Fruit fly (Drosophila melanogaster) S2 (cell line): Measurements from ENCODE around the gene Sec71.

Experiments used
- CG8478 ChIP-seq: fragments of >200 bp; optimal IDR thresholded peaks from 2 replicates; lab custom pipeline; 2018
- CTCF ChIP-seq, 2 experiments: fragments of >200 bp; optimal IDR thresholded peaks; 2 replicates each; lab custom pipeline; 2018

Sec71 gene

dm6 chr2L:13833058-13833457, 39.7 kb downstream of the Sec71 start, which contains the start of the genes GatC, PolG2 and Polr2C:
Gene GatC, minus strand, starts transcription at chr2L:13833105.
Gene PolG2, minus strand, starts transcription at chr2L:13833105.
Gene Polr2C, plus strand, starts transcription at chr2L:13833337.
- TF ChIP-seq CG8478 (lab: Kevin White, UChicago) (no peak), CTCF (optimal IDR thresholded peaks at IDR 0.05; lab: Kevin White, UChicago) (no peak)

dm6 chr2L:13835002-13835910, 41.9 kb downstream of the Sec71 start, which contains the start of the genes mRpS23 and CenG1A:
Gene mRpS23, minus strand, starts transcription at chr2L:13835072.
Gene CenG1A, plus strand, starts transcription at chr2L:13835564.
- TF ChIP-seq CTCF (optimal IDR thresholded peaks at IDR 0.05; lab: Kevin White, UChicago) (no peak), CG8478 (lab: Kevin White, UChicago) (no peak)

- TF ChIP-seq CTCF (optimal IDR thresholded peaks at IDR 0.05; lab: Kevin White, UChicago) (no peak), CG8478 (lab: Kevin White, UChicago) (no peak)
Measured at dm6 chr2L:13835959-13836358, 42.6 kb downstream of the Sec71 start.

DNA sequence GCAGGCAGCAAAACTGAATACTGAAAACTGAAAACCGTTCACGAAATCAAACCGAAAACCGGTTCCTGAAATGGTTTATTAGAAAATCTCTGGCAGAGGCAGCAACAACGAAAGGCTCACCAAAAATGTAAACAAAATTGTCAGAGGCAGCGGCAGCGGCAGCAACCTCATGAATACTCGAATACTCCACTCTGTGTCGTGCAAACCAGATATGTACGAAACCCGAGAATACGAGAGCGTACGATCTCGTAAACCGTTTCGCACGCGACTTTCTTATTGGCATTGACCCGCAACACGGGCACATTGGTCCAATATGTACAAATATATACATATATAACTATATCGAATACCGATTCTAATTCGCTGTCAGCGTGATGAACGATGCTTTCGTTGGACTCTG, 44.3 kb downstream of the Sec71 start:
- no peak for TF ChIP-seq CG8478 (lab: Kevin White, UChicago)
- TF ChIP-seq CTCF (optimal IDR thresholded peaks at IDR 0.05; lab: Kevin White, UChicago), result no peak

dm6 chr2L:13838647-13839390, 45.5 kb downstream of the Sec71 start:
- TF ChIP-seq CG8478 (lab: Kevin White, UChicago) (no peak), CTCF (optimal IDR thresholded peaks at IDR 0.05; lab: Kevin White, UChicago) (no peak)

dm6 chr2L:13839744-13840151, 46.4 kb downstream of the Sec71 start:
- no peak for TF ChIP-seq CTCF (optimal IDR thresholded peaks at IDR 0.05; lab: Kevin White, UChicago)
- no peak for TF ChIP-seq CG8478 (lab: Kevin White, UChicago)

- TF ChIP-seq CG8478 (lab: Kevin White, UChicago) (no peak), CTCF (optimal IDR thresholded peaks at IDR 0.05; lab: Kevin White, UChicago) (no peak)
Measured at dm6 chr2L:13841508-13841907, 48.2 kb downstream of the Sec71 start, which contains the start of gene CG33307. Gene CG33307, minus strand, starts transcription at chr2L:13841520.

dm6 chr2L:13842078-13842477, 48.8 kb downstream of the Sec71 start:
- TF ChIP-seq CG8478 (lab: Kevin White, UChicago) (no peak), CTCF (optimal IDR thresholded peaks at IDR 0.05; lab: Kevin White, UChicago) (peak; percentile 40 to 74)

- TF ChIP-seq CG8478 (lab: Kevin White, UChicago) (no peak), CTCF (optimal IDR thresholded peaks at IDR 0.05; lab: Kevin White, UChicago) (no peak)
Measured at dm6 chr2L:13842572-13842971, 49.3 kb downstream of the Sec71 start.

dm6 chr2L:13843692-13844284, 50.5 kb downstream of the Sec71 start, which contains the start of gene CG33306:
Gene CG33306, minus strand, starts transcription at chr2L:13843742.
- TF ChIP-seq CG8478 (lab: Kevin White, UChicago) (no peak), CTCF (optimal IDR thresholded peaks at IDR 0.05; lab: Kevin White, UChicago) (no peak)

dm6 chr2L:13845178-13845577, 51.9 kb downstream of the Sec71 start, which contains the start of gene CG8997:
Gene CG8997, minus strand, starts transcription at chr2L:13845325.
- TF ChIP-seq CTCF (optimal IDR thresholded peaks at IDR 0.05; lab: Kevin White, UChicago) (no peak), CG8478 (lab: Kevin White, UChicago) (no peak)

DNA sequence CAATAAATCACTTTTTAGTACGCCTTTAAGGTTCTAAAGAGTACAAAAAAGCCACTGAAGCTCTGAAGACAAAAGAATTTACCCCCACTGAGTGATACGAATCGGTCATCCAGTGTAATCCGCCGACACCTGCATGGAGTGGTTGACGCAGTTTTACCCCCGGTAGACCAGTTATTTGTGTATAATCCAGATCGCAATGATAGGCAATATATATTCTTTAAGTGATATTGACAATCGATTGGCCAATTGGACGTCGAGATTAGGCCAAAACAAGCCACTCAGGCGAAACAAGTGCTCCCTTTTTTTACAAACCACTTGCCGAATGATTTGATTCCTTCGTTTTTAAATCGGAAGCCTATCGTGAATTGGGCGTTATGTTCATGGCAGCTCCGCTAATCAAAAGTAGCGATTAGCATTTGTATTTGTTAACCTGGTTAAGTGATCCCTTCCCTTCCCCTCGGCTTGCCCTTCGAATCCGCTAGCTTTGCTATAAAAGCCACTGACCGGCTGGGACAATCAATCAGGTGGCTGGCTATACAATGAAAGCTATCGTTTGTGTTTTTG, 53.0 kb downstream of the Sec71 start, which contains the start of gene CG7916:
CG7916 (plus strand) TSS at position 514 of the 564 bp plus-strand sequence.
- no peak for TF ChIP-seq CTCF (optimal IDR thresholded peaks at IDR 0.05; lab: Kevin White, UChicago)
- no peak for TF ChIP-seq CG8478 (lab: Kevin White, UChicago)

- TF ChIP-seq CTCF (optimal IDR thresholded peaks at IDR 0.05; lab: Kevin White, UChicago), result no peak
- no peak for TF ChIP-seq CG8478 (lab: Kevin White, UChicago)
Measured at dm6 chr2L:13847625-13848024, 54.3 kb downstream of the Sec71 start, which contains the start of gene CG7953. Gene CG7953, plus strand, starts transcription at chr2L:13847925.

dm6 chr2L:13849125-13849524, 55.8 kb downstream of the Sec71 start, which contains the start of gene CG7968:
Gene CG7968, plus strand, starts transcription at chr2L:13849400.
- no peak for TF ChIP-seq CTCF (optimal IDR thresholded peaks at IDR 0.05; lab: Kevin White, UChicago)
- no peak for TF ChIP-seq CG8478 (lab: Kevin White, UChicago)
